Worm (Caenorhabditis elegans) whole organism, late embryonic: ENCODE results near the gene fbxa-37.
"Not testable (repeated sequence)": the region's sequence is repeated elsewhere in the genome, so short reads cannot be mapped to it uniquely, and the experiment has no call there.

Source experiments
- ahr-1 ChIP-seq: sonication (generic microtip); optimal IDR thresholded peaks from 2 replicates; lab custom pipeline; 2016; ENCODE audit warnings: missing genetic modification characterization, missing compliant biosample characterization
- ama-1 ChIP-seq: fragments of 150-350 bp; optimal IDR thresholded peaks from 2 replicates; lab custom pipeline; 2014
- fkh-10 ChIP-seq: fragments of 150-350 bp; optimal IDR thresholded peaks from 2 replicates; lab custom pipeline; 2014; ENCODE audit warnings: missing biosample characterization, missing genetic modification reagents, missing genetic modification characterization
- hlh-30 ChIP-seq: sonication (generic microtip); optimal IDR thresholded peaks from 2 replicates; lab custom pipeline; 2017; ENCODE audit warnings: antibody characterized with exemption, missing genetic modification characterization, missing compliant biosample characterization; ENCODE audit not compliant: insufficient read depth
- nhr-11 ChIP-seq: fragments of 150-350 bp; optimal IDR thresholded peaks from 2 replicates; lab custom pipeline; 2014; ENCODE audit warnings: missing biosample characterization, missing genetic modification characterization
- pag-3 ChIP-seq: sonication (generic microtip); optimal IDR thresholded peaks from 2 replicates; lab custom pipeline; 2016; ENCODE audit warnings: missing compliant biosample characterization, missing genetic modification characterization, borderline replicate concordance
- pha-4 ChIP-seq: fragments of 150-350 bp; optimal IDR thresholded peaks from 2 replicates; lab custom pipeline; 2018; ENCODE audit warnings: missing biosample characterization, missing genetic modification reagents, missing genetic modification characterization
- rnt-1 ChIP-seq: sonication (generic microtip); optimal IDR thresholded peaks from 2 replicates; lab custom pipeline; 2016; ENCODE audit warnings: missing genetic modification characterization, missing compliant biosample characterization
- tbx-2 ChIP-seq: sonication (generic microtip); optimal IDR thresholded peaks from 2 replicates; lab custom pipeline; 2016; ENCODE audit warnings: missing genetic modification characterization, missing compliant biosample characterization

DNA sequence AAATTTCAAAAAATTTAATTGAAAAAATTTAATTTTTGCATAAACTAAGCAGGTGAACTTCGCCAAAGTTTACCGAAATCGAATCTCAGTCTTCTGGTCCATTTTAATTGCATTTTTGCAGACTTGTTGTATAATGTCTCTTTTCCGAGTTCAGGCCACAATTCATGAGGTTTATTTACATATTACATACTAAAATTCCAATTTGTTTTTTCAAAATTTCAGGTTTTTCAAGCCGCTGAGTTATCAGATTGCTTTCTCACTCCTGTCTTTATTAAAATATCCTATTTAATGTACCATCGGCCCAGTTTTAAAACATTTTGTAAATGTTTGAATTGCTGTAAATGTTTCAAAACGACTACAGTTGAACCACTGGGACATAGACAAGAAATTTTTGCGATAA, 28.3 kb upstream of the fbxa-37 start, which contains the start of gene fbxa-208:
- TF ChIP-seq fkh-10 (GFP tag; lab: Kevin White, UChicago); pag-3 (tag; lab: Kevin White, UChicago); tbx-2 (tag; lab: Kevin White, UChicago); ama-1; nhr-11 (tag; lab: Kevin White, UChicago); rnt-1 (tag; lab: Kevin White, UChicago); hlh-30 (tag; lab: Kevin White, UChicago); ahr-1; pha-4 (tag; lab: Kevin White, UChicago): not testable (repeated sequence)
